Fruit fly (Drosophila melanogaster): ENCODE data around the gene CG3106.

DNA sequence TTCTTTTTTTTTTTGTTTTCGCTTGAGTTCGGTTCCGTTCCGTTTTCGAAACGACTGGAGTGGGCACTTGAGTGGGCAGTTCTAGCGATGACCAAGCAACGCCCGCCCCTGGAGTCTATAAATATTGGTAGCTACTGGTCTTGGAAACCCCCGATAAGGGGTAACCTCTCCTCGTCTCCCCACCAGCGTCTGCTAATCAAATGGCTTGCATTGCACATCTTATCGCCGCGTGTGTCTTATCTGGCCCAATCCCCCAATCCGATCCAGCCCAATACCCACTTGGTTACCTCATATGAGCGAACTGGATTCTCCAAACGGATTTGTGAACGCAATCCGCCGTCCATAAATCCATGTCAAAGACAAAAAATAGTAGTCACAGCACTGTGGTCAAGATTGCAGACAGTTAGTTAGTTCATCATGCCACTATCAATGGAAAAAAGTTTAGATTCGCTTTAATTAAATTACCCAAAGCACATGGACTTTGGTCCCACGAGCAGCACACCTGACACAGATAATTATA lies at the start of gene CG3106:
- TF ChIP-seq kay (GFP tag; ENCODE audit: borderline replicate concordance) (no peak), CG11617 (GFP tag; optimal IDR thresholded peaks at IDR 0.05) (no peak), ovo (GFP tag; optimal IDR thresholded peaks at IDR 0.05) (no peak), pad (GFP tag; optimal IDR thresholded peaks at IDR 0.05) (no peak)

All from whole organism, adult.